Fruit fly (Drosophila melanogaster) whole organism, embryonic: ENCODE measurements around the gene CG12024.

ENCODE experiments used
- BEAF-32 ChIP-seq: fragments of 200-800 bp; sonication (Bioruptor generic); optimal IDR thresholded peaks from 3 replicates; lab custom pipeline; 2017; ENCODE audit warnings: missing biosample characterization, missing genetic modification characterization, mild to moderate bottlenecking, moderate library complexity, missing genetic modification reagents
- Bgb ChIP-seq: fragments of 200-800 bp; sonication (Bioruptor generic); IDR thresholded peaks from 2 replicates; pipeline ENCODE4 v1.3.6; 2022; ENCODE audit warnings: missing biosample characterization, missing genetic modification characterization; ENCODE audit not compliant: partially characterized antibody
- CG10979 ChIP-seq: fragments of 200-800 bp; sonication (Bioruptor generic); optimal IDR thresholded peaks from 2 replicates; lab custom pipeline; 2018; ENCODE audit warnings: missing biosample characterization, mild to moderate bottlenecking, missing genetic modification characterization, moderate library complexity
- CG11504 ChIP-seq: fragments of 200-800 bp; sonication (Bioruptor generic); optimal IDR thresholded peaks from 3 replicates; lab custom pipeline; 2019; ENCODE audit warnings: missing biosample characterization, mild to moderate bottlenecking, missing genetic modification characterization, moderate library complexity
- CG12071 ChIP-seq: fragments of 200-800 bp; sonication (Bioruptor generic); optimal IDR thresholded peaks from 3 replicates; lab custom pipeline; 2018; ENCODE audit warnings: missing biosample characterization, mild to moderate bottlenecking, missing genetic modification characterization
- CG12769 ChIP-seq: fragments of 200-800 bp; sonication (Bioruptor generic); optimal IDR thresholded peaks from 2 replicates; lab custom pipeline; 2019; ENCODE audit warnings: missing biosample characterization, mild to moderate bottlenecking, missing genetic modification characterization, moderate library complexity
- CG13287 ChIP-seq: fragments of 200-800 bp; sonication (Bioruptor generic); IDR thresholded peaks from 2 replicates; pipeline ENCODE4 v1.3.6; 2022; ENCODE audit warnings: missing biosample characterization, missing genetic modification characterization; ENCODE audit not compliant: partially characterized antibody
- CG13624 ChIP-seq: fragments of 200-800 bp; sonication (Bioruptor generic); optimal IDR thresholded peaks from 2 replicates; lab custom pipeline; 2016; ENCODE audit warnings: missing biosample characterization, missing genetic modification characterization
- CG1529 ChIP-seq: fragments of 200-800 bp; sonication (Bioruptor generic); optimal IDR thresholded peaks from 3 replicates; lab custom pipeline; 2018; ENCODE audit warnings: missing biosample characterization, missing genetic modification characterization
- CG1603 ChIP-seq: fragments of 200-800 bp; sonication (Bioruptor generic); optimal IDR thresholded peaks from 2 replicates; lab custom pipeline; 2019; ENCODE audit warnings: missing biosample characterization, mild to moderate bottlenecking, missing genetic modification characterization, moderate library complexity
- CG2199 ChIP-seq: fragments of 200-800 bp; sonication (Bioruptor generic); IDR thresholded peaks from 3 replicates; pipeline ENCODE4 v1.3.6; 2022; ENCODE audit warnings: missing biosample characterization, missing genetic modification characterization
- CG2712 ChIP-seq: fragments of 200-800 bp; optimal IDR thresholded peaks from 3 replicates; lab custom pipeline; 2019; ENCODE audit warnings: missing biosample characterization, mild to moderate bottlenecking, missing genetic modification characterization, moderate library complexity
- CG34376 ChIP-seq: fragments of 200-800 bp; sonication (Bioruptor generic); optimal IDR thresholded peaks from 2 replicates; lab custom pipeline; 2018; ENCODE audit warnings: missing biosample characterization, mild to moderate bottlenecking, missing genetic modification characterization
- CG4730 ChIP-seq: fragments of 200-800 bp; sonication (Bioruptor generic); IDR thresholded peaks from 2 replicates; pipeline ENCODE4 v1.3.6; 2022; ENCODE audit warnings: missing biosample characterization, missing genetic modification characterization
- CG6272 ChIP-seq: fragments of 200-800 bp; sonication (Bioruptor generic); IDR thresholded peaks from 2 replicates; pipeline ENCODE4 v1.3.6; 2022; ENCODE audit warnings: missing biosample characterization, missing genetic modification characterization
- CG7745 ChIP-seq: fragments of 200-800 bp; sonication (Bioruptor generic); optimal IDR thresholded peaks from 2 replicates; lab custom pipeline; 2018; ENCODE audit warnings: missing biosample characterization, mild to moderate bottlenecking, missing genetic modification characterization, moderate library complexity
- CG7786 ChIP-seq: fragments of 200-800 bp; sonication (Bioruptor generic); optimal IDR thresholded peaks from 2 replicates; lab custom pipeline; 2016; ENCODE audit warnings: missing biosample characterization, missing genetic modification characterization
- CG8359 ChIP-seq: fragments of 200-800 bp; sonication (Bioruptor generic); optimal IDR thresholded peaks from 2 replicates; lab custom pipeline; 2017; ENCODE audit warnings: missing biosample characterization, mild to moderate bottlenecking, missing genetic modification characterization, borderline replicate concordance
- CTCF ChIP-seq: fragments of 200-800 bp; sonication (Bioruptor generic); optimal IDR thresholded peaks from 2 replicates; lab custom pipeline; 2017; ENCODE audit warnings: missing biosample characterization, mild to moderate bottlenecking, missing genetic modification characterization, moderate library complexity
- Dp ChIP-seq: fragments of 200-800 bp; sonication (Bioruptor generic); optimal IDR thresholded peaks from 2 replicates; lab custom pipeline; 2018; ENCODE audit warnings: missing biosample characterization, mild to moderate bottlenecking, missing genetic modification characterization, moderate library complexity
- E2f2 ChIP-seq: fragments of 200-800 bp; sonication (Bioruptor generic); IDR thresholded peaks from 2 replicates; pipeline ENCODE4 v1.3.6; 2022; ENCODE audit warnings: missing biosample characterization, missing genetic modification characterization
- HHEX ChIP-seq: fragments of 200-800 bp; sonication (Bioruptor generic); optimal IDR thresholded peaks from 3 replicates; lab custom pipeline; 2017; ENCODE audit warnings: missing biosample characterization, mild to moderate bottlenecking, missing genetic modification characterization, missing genetic modification reagents
- HLH3B ChIP-seq: fragments of 200-800 bp; sonication (Bioruptor generic); IDR thresholded peaks from 2 replicates; pipeline ENCODE4 v1.3.6; 2022; ENCODE audit warnings: missing biosample characterization, missing genetic modification characterization
- HmgD ChIP-seq: fragments of 200-800 bp; sonication (Bioruptor generic); optimal IDR thresholded peaks from 3 replicates; lab custom pipeline; 2016; ENCODE audit warnings: missing biosample characterization, missing genetic modification characterization
- HmgZ ChIP-seq: fragments of 200-800 bp; sonication (Bioruptor generic); optimal IDR thresholded peaks from 2 replicates; lab custom pipeline; 2018; ENCODE audit warnings: missing biosample characterization, mild to moderate bottlenecking, missing genetic modification characterization
- Hmr ChIP-seq: fragments of 200-800 bp; sonication (Bioruptor generic); optimal IDR thresholded peaks from 3 replicates; lab custom pipeline; 2017; ENCODE audit warnings: mild to moderate bottlenecking, missing biosample characterization, missing genetic modification reagents, missing genetic modification characterization
- Hmx ChIP-seq: fragments of 200-800 bp; sonication (Bioruptor generic); optimal IDR thresholded peaks from 2 replicates; lab custom pipeline; 2016; ENCODE audit warnings: missing biosample characterization, missing genetic modification characterization
- Lhr ChIP-seq: fragments of 200-800 bp; sonication (Bioruptor generic); optimal IDR thresholded peaks from 3 replicates; lab custom pipeline; 2017; ENCODE audit warnings: mild to moderate bottlenecking, missing biosample characterization, missing genetic modification reagents, missing genetic modification characterization
- Med ChIP-seq: fragments of 200-800 bp; sonication (Bioruptor generic); peaks from one replicate; lab custom pipeline; 2016; ENCODE audit warnings: missing biosample characterization, missing genetic modification characterization, mild to moderate bottlenecking, inconsistent platforms, moderate library complexity
- Meics ChIP-seq: fragments of 200-800 bp; sonication (Bioruptor generic); optimal IDR thresholded peaks from 2 replicates; lab custom pipeline; 2017; ENCODE audit warnings: missing biosample characterization, mild to moderate bottlenecking, missing genetic modification characterization
- Myb ChIP-seq: fragments of 200-800 bp; sonication (Bioruptor generic); optimal IDR thresholded peaks from 2 replicates; lab custom pipeline; 2016; ENCODE audit warnings: missing biosample characterization, missing genetic modification characterization
- Nf-YA ChIP-seq: fragments of 200-800 bp; sonication (Bioruptor generic); IDR thresholded peaks from 2 replicates; pipeline ENCODE4 v1.3.6; 2022; ENCODE audit warnings: missing biosample characterization, missing genetic modification characterization
- Oaz ChIP-seq: fragments of 200-800 bp; sonication (Bioruptor generic); IDR thresholded peaks from 2 replicates; pipeline ENCODE4 v1.3.6; 2022; ENCODE audit warnings: missing biosample characterization, missing genetic modification characterization
- Rfx ChIP-seq: fragments of 200-800 bp; sonication (Bioruptor generic); IDR thresholded peaks from 2 replicates; pipeline ENCODE4 v1.3.6; 2022; ENCODE audit warnings: missing biosample characterization, missing genetic modification characterization
- Tbp ChIP-seq: fragments of >200 bp; optimal IDR thresholded peaks from 2 replicates; lab custom pipeline; 2018; ENCODE audit warnings: missing biosample characterization, missing genetic modification characterization
- chinmo ChIP-seq: fragments of 200-800 bp; sonication (Bioruptor generic); IDR thresholded peaks from 4 replicates; pipeline ENCODE4 v1.3.6; 2022; ENCODE audit warnings: missing biosample characterization, missing genetic modification characterization; ENCODE audit not compliant: partially characterized antibody
- crc ChIP-seq: fragments of 200-800 bp; sonication (Bioruptor generic); optimal IDR thresholded peaks from 2 replicates; lab custom pipeline; 2016; ENCODE audit warnings: missing biosample characterization, missing genetic modification characterization
- da ChIP-seq: fragments of 200-800 bp; sonication (Bioruptor generic); optimal IDR thresholded peaks from 2 replicates; lab custom pipeline; 2016; ENCODE audit warnings: missing biosample characterization, missing genetic modification characterization
- emc ChIP-seq: fragments of 200-800 bp; sonication (Bioruptor generic); optimal IDR thresholded peaks from 2 replicates; lab custom pipeline; 2016; ENCODE audit warnings: missing biosample characterization, missing genetic modification characterization
- eve ChIP-seq, 2 experiments: fragments of >200 bp; optimal IDR thresholded peaks; 2 replicates each; lab custom pipeline; 2017; ENCODE audit warnings: missing biosample characterization in 2 of 2, missing genetic modification characterization in 2 of 2
- gfzf ChIP-seq: fragments of 200-800 bp; sonication (Bioruptor generic); optimal IDR thresholded peaks from 2 replicates; lab custom pipeline; 2016; ENCODE audit warnings: missing biosample characterization, mild to moderate bottlenecking, missing genetic modification characterization, moderate library complexity
- gro ChIP-seq: fragments of 200-800 bp; sonication (Bioruptor generic); optimal IDR thresholded peaks from 2 replicates; lab custom pipeline; 2016; ENCODE audit warnings: missing biosample characterization, missing genetic modification characterization
- hb ChIP-seq: fragments of 200-800 bp; sonication (Bioruptor generic); IDR thresholded peaks from 3 replicates; pipeline ENCODE4 v1.3.6; 2022; ENCODE audit warnings: missing biosample characterization, missing genetic modification characterization; ENCODE audit not compliant: partially characterized antibody
- jigr1 ChIP-seq: fragments of 200-800 bp; sonication (Bioruptor generic); IDR thresholded peaks from 3 replicates; pipeline ENCODE4 v1.3.6; 2022; ENCODE audit warnings: missing biosample characterization, missing genetic modification characterization
- nmo ChIP-seq: fragments of 200-800 bp; sonication (Bioruptor generic); optimal IDR thresholded peaks from 2 replicates; lab custom pipeline; 2018; ENCODE audit warnings: missing biosample characterization, mild to moderate bottlenecking, missing genetic modification characterization, moderate library complexity
- onecut ChIP-seq: fragments of 200-800 bp; sonication (Bioruptor generic); IDR thresholded peaks from 2 replicates; pipeline ENCODE4 v1.3.6; 2022; ENCODE audit warnings: missing biosample characterization, missing genetic modification characterization
- phol ChIP-seq: fragments of 200-800 bp; sonication (Bioruptor generic); optimal IDR thresholded peaks from 3 replicates; lab custom pipeline; 2018; ENCODE audit warnings: missing biosample characterization, mild to moderate bottlenecking, missing genetic modification characterization, moderate library complexity
- ro ChIP-seq: fragments of 200-800 bp; sonication (Bioruptor generic); IDR thresholded peaks from 2 replicates; pipeline ENCODE4 v1.3.6; 2022; ENCODE audit warnings: missing biosample characterization, missing genetic modification characterization
- row ChIP-seq: fragments of 200-800 bp; sonication (Bioruptor generic); IDR thresholded peaks from 3 replicates; pipeline ENCODE4 v1.3.6; 2022; ENCODE audit warnings: missing biosample characterization, missing genetic modification characterization
- run ChIP-seq: fragments of 200-800 bp; sonication (Bioruptor generic); optimal IDR thresholded peaks from 3 replicates; lab custom pipeline; 2018; ENCODE audit warnings: missing biosample characterization, mild to moderate bottlenecking, missing genetic modification characterization
- ssp ChIP-seq: fragments of 200-800 bp; sonication (Bioruptor generic); IDR thresholded peaks from 2 replicates; pipeline ENCODE4 v1.3.6; 2022; ENCODE audit warnings: missing biosample characterization, missing genetic modification characterization
- twi ChIP-seq: fragments of 200-800 bp; optimal IDR thresholded peaks from 2 replicates; lab custom pipeline; 2019; ENCODE audit warnings: missing biosample characterization, mild to moderate bottlenecking, missing genetic modification characterization, moderate library complexity

CG12024 gene

dm6 chr3L:1890941-1891340 lies 34.0 kb downstream of the CG12024 start (continued):
- TF ChIP-seq Hmr (GFP tag; lab: Kevin White, UChicago) = peak; percentile 1
- TF ChIP-seq gfzf = peak; percentile 47
- TF ChIP-seq CG34376 = no peak
- TF ChIP-seq gro (GFP tag; lab: Kevin White, UChicago) = no peak
- no peak for TF ChIP-seq Bgb (GFP tag; lab: Robert Waterston, UW)
- no peak for TF ChIP-seq da
- peak; percentile 51; the same call in 1 of the 2 replicates for TF ChIP-seq CG13287
- TF ChIP-seq CG12769 (tag; lab: Kevin White, UChicago) = peak; percentile 17
- peak; percentile 58; the same call in 2 of the 3 replicates for TF ChIP-seq CG2199 (GFP tag; lab: Robert Waterston, UW)
- TF ChIP-seq Meics = no peak
- TF ChIP-seq HmgD (GFP tag; lab: Kevin White, UChicago) = peak; percentile 11
- no peak for TF ChIP-seq HLH3B (GFP tag; lab: Robert Waterston, UW)
- peak; percentile 37; the same call in 1 of the 2 replicates for TF ChIP-seq Nf-YA (GFP tag; lab: Robert Waterston, UW)
- peak; percentile 45 for TF ChIP-seq Rfx (GFP tag; lab: Robert Waterston, UW)
- no peak for TF ChIP-seq CG12071 (GFP tag; lab: Kevin White, UChicago)
- no peak for TF ChIP-seq CG6272 (GFP tag; lab: Robert Waterston, UW)
- TF ChIP-seq phol = peak; percentile 26
- TF ChIP-seq CG2712 = no peak
- peak; percentile 91 for TF ChIP-seq Myb (GFP tag; lab: Kevin White, UChicago)
- peak; percentile 51; the same call in 1 of the 3 replicates for TF ChIP-seq row (GFP tag; lab: Robert Waterston, UW)
- no peak for TF ChIP-seq Hmx (GFP tag; lab: Kevin White, UChicago)
- no peak for TF ChIP-seq CG7786
- no peak for TF ChIP-seq twi
- peak; percentile 20 for TF ChIP-seq CG10979 (tag; lab: Kevin White, UChicago)
- peak; percentile 87 for TF ChIP-seq E2f2 (GFP tag; lab: Robert Waterston, UW)
- TF ChIP-seq CG11504 (tag; lab: Kevin White, UChicago) = no peak
- TF ChIP-seq CG1603 (tag; lab: Kevin White, UChicago) = peak; percentile 55
- no peak for TF ChIP-seq jigr1 (GFP tag; lab: Robert Waterston, UW)
- peak; percentile 34 for TF ChIP-seq Lhr (GFP tag; lab: Kevin White, UChicago)
- no peak for TF ChIP-seq Oaz (GFP tag; lab: Robert Waterston, UW)
- TF ChIP-seq Med (GFP tag; lab: Kevin White, UChicago) = peak; percentile 66
- no peak for TF ChIP-seq ssp (GFP tag; lab: Robert Waterston, UW)
- TF ChIP-seq HHEX (GFP tag; lab: Kevin White, UChicago) = no peak
- TF ChIP-seq CTCF (GFP tag; lab: Kevin White, UChicago) = peak; percentile 82
- peak; percentile 1 for TF ChIP-seq nmo
- 0 out of 4 replicates have a peak, but pooled peaks have one; percentile 46 for TF ChIP-seq chinmo (GFP tag; lab: Robert Waterston, UW)
- no peak for TF ChIP-seq run (tag; lab: Kevin White, UChicago)
- no peak for TF ChIP-seq CG4730 (GFP tag; lab: Robert Waterston, UW)
- TF ChIP-seq CG8359 (GFP tag; lab: Kevin White, UChicago) = no peak
- peak; percentile 20 for TF ChIP-seq HmgZ (tag; lab: Kevin White, UChicago)
- no peak for TF ChIP-seq CG7745 (tag; lab: Kevin White, UChicago)
- peak; percentile 2 for TF ChIP-seq CG13624
- no peak for TF ChIP-seq Tbp (GFP tag; lab: Kevin White, UChicago)
- TF ChIP-seq ro (GFP tag; lab: Robert Waterston, UW) = no peak
- no peak for TF ChIP-seq emc
- TF ChIP-seq BEAF-32 (GFP tag; lab: Kevin White, UChicago) = peak; percentile 20
- no peak for TF ChIP-seq crc (GFP tag; lab: Kevin White, UChicago)
- no peak for TF ChIP-seq eve (GFP tag; optimal IDR thresholded peaks at IDR 0.05; lab: Kevin White, UChicago)
- TF ChIP-seq onecut (GFP tag; lab: Robert Waterston, UW) = peak; percentile 39
- TF ChIP-seq Dp (GFP tag; lab: Kevin White, UChicago) = peak; percentile 82
- TF ChIP-seq hb (GFP tag; lab: Robert Waterston, UW) = no peak
- no peak for TF ChIP-seq CG1529 (GFP tag; lab: Kevin White, UChicago)
